Worm (Caenorhabditis elegans) whole organism, midembryonic: ENCODE measurements around the gene F52H2.1.

ENCODE experiments used
- T22C8.4 ChIP-seq: fragments of 200-800 bp; sonication (Bioruptor generic); IDR thresholded peaks from 2 replicates; pipeline ENCODE4 v1.3.6; 2022; ENCODE audit warnings: missing genetic modification characterization, missing compliant biosample characterization
- cog-1 ChIP-seq: sonication (generic microtip); optimal IDR thresholded peaks from 2 replicates; lab custom pipeline; 2016; ENCODE audit warnings: missing genetic modification characterization, missing compliant biosample characterization
- flt-1 ChIP-seq: fragments of 200-800 bp; sonication (Bioruptor generic); IDR thresholded peaks from 2 replicates; pipeline ENCODE4 v1.3.6; 2022; ENCODE audit warnings: missing genetic modification characterization, missing compliant biosample characterization
- med-1 ChIP-seq: sonication (generic microtip); optimal IDR thresholded peaks from 2 replicates; lab custom pipeline; 2017; ENCODE audit warnings: missing genetic modification characterization, mild to moderate bottlenecking, missing compliant biosample characterization, antibody characterized with exemption, missing genetic modification reagents; ENCODE audit not compliant: insufficient read depth
- ref-1 ChIP-seq: fragments of 200-800 bp; sonication (Bioruptor generic); conservative IDR thresholded peaks from 2 replicates; pipeline ENCODE4 v1.3.6; 2022; ENCODE audit warnings: missing genetic modification reagents, missing genetic modification characterization, missing compliant biosample characterization
- tab-1 ChIP-seq: fragments of 200-800 bp; sonication (Bioruptor generic); IDR thresholded peaks from 2 replicates; pipeline ENCODE4 v1.3.6; 2022; ENCODE audit warnings: missing genetic modification characterization, missing compliant biosample characterization
- ztf-23 ChIP-seq: fragments of 200-800 bp; sonication (Bioruptor generic); IDR thresholded peaks from 2 replicates; pipeline ENCODE4 v1.3.6; 2022; ENCODE audit warnings: missing genetic modification reagents, missing genetic modification characterization, missing compliant biosample characterization
- ztf-29 ChIP-seq: fragments of 200-800 bp; sonication (Bioruptor generic); IDR thresholded peaks from 2 replicates; pipeline ENCODE4 v1.3.6; 2022; ENCODE audit warnings: missing genetic modification reagents, missing genetic modification characterization, missing compliant biosample characterization

DNA sequence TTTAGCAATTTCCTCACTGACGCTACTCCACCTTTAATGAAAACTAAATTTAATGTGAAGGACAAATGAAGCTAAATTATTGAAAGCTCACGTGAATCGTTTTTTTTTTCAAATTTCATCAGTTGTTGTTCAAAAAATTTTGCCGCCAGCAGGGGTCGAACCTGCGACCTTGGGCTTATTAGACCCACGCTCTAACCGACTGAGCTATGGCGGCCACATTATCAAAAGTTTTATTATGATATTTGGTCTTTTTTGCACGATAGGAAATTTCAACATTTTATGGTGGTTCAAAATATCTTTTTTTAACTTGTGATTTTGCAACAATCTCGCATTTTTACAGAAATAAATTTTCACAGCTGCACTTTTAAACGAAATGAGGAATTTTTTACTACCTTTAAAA, 46.8 kb upstream of the F52H2.1 start:
- TF ChIP-seq ref-1 (GFP tag; lab: Robert Waterston, UW) (no peak), flt-1 (GFP tag; lab: Robert Waterston, UW) (no peak), tab-1 (GFP tag; lab: Robert Waterston, UW) (no peak), cog-1 (tag; lab: Kevin White, UChicago) (no peak), ztf-23 (GFP tag; lab: Robert Waterston, UW) (no peak), med-1 (GFP tag; lab: Kevin White, UChicago) (no peak), ztf-29 (GFP tag; lab: Robert Waterston, UW) (no peak), T22C8.4 (GFP tag; lab: Robert Waterston, UW) (no peak)
